Fruit fly (Drosophila melanogaster) Kc167 (cell line): ENCODE data around the gene CG6454.

Experiments
- h ChIP-seq: fragments of >200 bp; optimal IDR thresholded peaks from 3 replicates; lab custom pipeline; 2018; ENCODE audit warnings: missing external identifiers
- insv ChIP-seq: fragments of >200 bp; optimal IDR thresholded peaks from 3 replicates; lab custom pipeline; 2018; ENCODE audit warnings: missing external identifiers
- psq ChIP-seq: fragments of >200 bp; optimal IDR thresholded peaks from 2 replicates; lab custom pipeline; 2017; ENCODE audit warnings: missing external identifiers

- no peak for TF ChIP-seq h (lab: Kevin White, UChicago)
- TF ChIP-seq psq (lab: Kevin White, UChicago): no peak
- no peak for TF ChIP-seq insv
Observed at dm6 chr3R:24348420-24349190, at the start of gene CG6454, which contains the start of gene CG5746.
